Worm (Caenorhabditis elegans) whole organism, young adult: ENCODE data around the gene scc-1.

Experiments
- B0261.1 ChIP-seq: sonication (generic microtip); optimal IDR thresholded peaks from 2 replicates; lab custom pipeline; 2016; ENCODE audit warnings: mild to moderate bottlenecking, missing genetic modification characterization, moderate library complexity, missing compliant biosample characterization
- F57A8.1 ChIP-seq: fragments of 200-800 bp; sonication (Bioruptor generic); optimal IDR thresholded peaks from 2 replicates; lab custom pipeline; 2018; ENCODE audit warnings: mild to moderate bottlenecking, missing genetic modification characterization, moderate library complexity, missing compliant biosample characterization
- F57C9.4 ChIP-seq: sonication (generic microtip); optimal IDR thresholded peaks from 2 replicates; lab custom pipeline; 2017; ENCODE audit warnings: mild to moderate bottlenecking, missing genetic modification characterization, missing compliant biosample characterization
- K11D2.4 ChIP-seq: fragments of 200-800 bp; sonication (Bioruptor generic); IDR thresholded peaks from 2 replicates; pipeline ENCODE4 v1.3.6; 2022; ENCODE audit warnings: missing genetic modification reagents, missing genetic modification characterization, missing compliant biosample characterization
- T07F8.4 ChIP-seq: sonication (generic microtip); optimal IDR thresholded peaks from 2 replicates; lab custom pipeline; 2016; ENCODE audit warnings: mild to moderate bottlenecking, missing genetic modification characterization, moderate library complexity, missing compliant biosample characterization
- T26A5.8 ChIP-seq: sonication (generic microtip); optimal IDR thresholded peaks from 2 replicates; lab custom pipeline; 2016; ENCODE audit warnings: missing genetic modification characterization, missing compliant biosample characterization
- Y53F4B.3 ChIP-seq: fragments of 200-800 bp; sonication (Bioruptor generic); IDR thresholded peaks from 2 replicates; pipeline ENCODE4 v1.3.6; 2022; ENCODE audit warnings: missing genetic modification reagents, missing genetic modification characterization, missing compliant biosample characterization
- ama-1 ChIP-seq, 3 experiments: fragments of 150-350 bp in 1 of 3; sonication (generic microtip) in 2 of 3; optimal IDR thresholded peaks; 2 replicates each; lab custom pipeline; 2014 to 2018; ENCODE audit warnings: missing biosample characterization in 2 of 3, missing genetic modification characterization in 2 of 3, missing genetic modification reagents in 2 of 3
- atf-7 ChIP-seq: sonication (generic microtip); optimal IDR thresholded peaks from 2 replicates; lab custom pipeline; 2017; ENCODE audit warnings: mild to moderate bottlenecking, missing genetic modification characterization, missing compliant biosample characterization
- attf-6 ChIP-seq: fragments of 200-800 bp; sonication (Bioruptor generic); IDR thresholded peaks from 2 replicates; pipeline ENCODE4 v1.3.6; 2022; ENCODE audit warnings: missing genetic modification reagents, missing genetic modification characterization, missing compliant biosample characterization
- bed-2 ChIP-seq: fragments of 200-800 bp; sonication (Bioruptor generic); IDR thresholded peaks from 2 replicates; pipeline ENCODE4 v1.3.6; 2022; ENCODE audit warnings: missing genetic modification reagents, missing genetic modification characterization, missing compliant biosample characterization
- cebp-1 ChIP-seq, 2 experiments: fragments of 200-800 bp in 1 of 2; sonication (Bioruptor generic) in 1 of 2; sonication (generic microtip) in 1 of 2; IDR thresholded peaks in 1 of 2; optimal IDR thresholded peaks in 1 of 2; 2 replicates each; pipeline versions ENCODE4 v1.3.6 to Lab custom; 2017 to 2022; ENCODE audit warnings: missing compliant biosample characterization in 2 of 2, missing genetic modification characterization in 2 of 2, mild to moderate bottlenecking in 1 of 2, missing genetic modification reagents in 1 of 2, moderate library complexity in 1 of 2
- ceh-79 ChIP-seq: sonication (generic microtip); optimal IDR thresholded peaks from 2 replicates; lab custom pipeline; 2017; ENCODE audit warnings: mild to moderate bottlenecking, missing genetic modification characterization, missing compliant biosample characterization
- ceh-91 ChIP-seq: fragments of 200-800 bp; sonication (Bioruptor generic); IDR thresholded peaks from 2 replicates; pipeline ENCODE4 v1.3.6; 2022; ENCODE audit warnings: missing genetic modification reagents, missing genetic modification characterization, missing compliant biosample characterization
- die-1 ChIP-seq: sonication (generic microtip); optimal IDR thresholded peaks from 2 replicates; lab custom pipeline; 2016; ENCODE audit warnings: missing genotype, mild to moderate bottlenecking, missing genetic modification characterization, missing compliant biosample characterization
- dox-1 ChIP-seq: fragments of 200-800 bp; sonication (Bioruptor generic); IDR thresholded peaks from 2 replicates; pipeline ENCODE4 v1.3.6; 2022; ENCODE audit warnings: missing genetic modification reagents, missing genetic modification characterization, missing compliant biosample characterization
- hlh-26 ChIP-seq: fragments of 200-800 bp; sonication (Bioruptor generic); conservative IDR thresholded peaks from 2 replicates; pipeline ENCODE4 v1.3.6; 2022; ENCODE audit warnings: missing genetic modification reagents, missing genetic modification characterization, missing compliant biosample characterization
- hsf-1 ChIP-seq: fragments of 200-800 bp; sonication (Bioruptor generic); IDR thresholded peaks from 2 replicates; pipeline ENCODE4 v1.3.6; 2022; ENCODE audit warnings: missing genetic modification reagents, missing genetic modification characterization, missing compliant biosample characterization
- lin-40 ChIP-seq: sonication (generic microtip); optimal IDR thresholded peaks from 2 replicates; lab custom pipeline; 2016; ENCODE audit warnings: missing genetic modification characterization, mild to moderate bottlenecking, missing compliant biosample characterization, missing genotype, missing genetic modification reagents
- lir-1 ChIP-seq: fragments of 200-800 bp; sonication (Bioruptor generic); conservative IDR thresholded peaks from 2 replicates; pipeline ENCODE4 v1.3.6; 2022; ENCODE audit warnings: missing genetic modification reagents, missing genetic modification characterization, missing compliant biosample characterization
- lsl-1 ChIP-seq: fragments of 200-800 bp; sonication (Bioruptor generic); optimal IDR thresholded peaks from 2 replicates; lab custom pipeline; 2018; ENCODE audit warnings: mild to moderate bottlenecking, missing genetic modification characterization, moderate library complexity, missing compliant biosample characterization
- lsy-27 ChIP-seq: sonication (generic microtip); optimal IDR thresholded peaks from 2 replicates; lab custom pipeline; 2017; ENCODE audit warnings: missing genetic modification characterization, mild to moderate bottlenecking, missing compliant biosample characterization, antibody characterized with exemption, missing genotype, borderline replicate concordance; ENCODE audit not compliant: insufficient read depth
- madf-6 ChIP-seq: fragments of 200-800 bp; sonication (Bioruptor generic); IDR thresholded peaks from 2 replicates; pipeline ENCODE4 v1.3.6; 2022; ENCODE audit warnings: missing genetic modification reagents, missing genetic modification characterization, missing compliant biosample characterization
- madf-8 ChIP-seq: fragments of 200-800 bp; sonication (Bioruptor generic); conservative IDR thresholded peaks from 2 replicates; pipeline ENCODE4 v1.3.6; 2022; ENCODE audit warnings: missing genetic modification reagents, missing genetic modification characterization, missing compliant biosample characterization
- mes-4 ChIP-seq: sonication (generic microtip); optimal IDR thresholded peaks from 2 replicates; lab custom pipeline; 2016; ENCODE audit warnings: missing genotype, missing genetic modification characterization, missing compliant biosample characterization
- nfya-2 ChIP-seq: fragments of 200-800 bp; sonication (Bioruptor generic); IDR thresholded peaks from 2 replicates; pipeline ENCODE4 v1.3.6; 2022; ENCODE audit warnings: missing genetic modification reagents, missing genetic modification characterization, missing compliant biosample characterization
- nfyb-1 ChIP-seq: fragments of 200-800 bp; sonication (Bioruptor generic); IDR thresholded peaks from 2 replicates; pipeline ENCODE4 v1.3.6; 2022; ENCODE audit warnings: missing genetic modification reagents, missing genetic modification characterization, missing compliant biosample characterization
- nhr-179 ChIP-seq: sonication (generic microtip); optimal IDR thresholded peaks from 2 replicates; lab custom pipeline; 2016; ENCODE audit warnings: mild to moderate bottlenecking, missing genetic modification characterization, missing compliant biosample characterization
- nhr-90 ChIP-seq: sonication (generic microtip); optimal IDR thresholded peaks from 2 replicates; lab custom pipeline; 2016; ENCODE audit warnings: missing genotype, mild to moderate bottlenecking, missing genetic modification characterization, missing compliant biosample characterization
- rpc-1 ChIP-seq, 2 experiments: fragments of 150-350 bp in 1 of 2; sonication (generic microtip) in 1 of 2; optimal IDR thresholded peaks; 2 replicates each; lab custom pipeline; 2014 to 2018; ENCODE audit warnings: missing biosample characterization in 1 of 2, missing genetic modification characterization in 1 of 2, missing genetic modification reagents in 1 of 2, missing genotype in 1 of 2
- sdz-38 ChIP-seq: sonication (generic microtip); optimal IDR thresholded peaks from 2 replicates; lab custom pipeline; 2016; ENCODE audit warnings: missing genotype, missing genetic modification characterization, missing compliant biosample characterization
- sea-2 ChIP-seq: fragments of 200-800 bp; sonication (Bioruptor generic); IDR thresholded peaks from 2 replicates; pipeline ENCODE4 v1.3.6; 2022; ENCODE audit warnings: missing genetic modification characterization, missing compliant biosample characterization
- snpc-3.4 ChIP-seq: sonication (generic microtip); optimal IDR thresholded peaks from 2 replicates; lab custom pipeline; 2017; ENCODE audit warnings: missing genetic modification characterization, mild to moderate bottlenecking, missing compliant biosample characterization, antibody characterized with exemption, moderate library complexity, missing genotype, missing genetic modification reagents
- sptf-2 ChIP-seq: fragments of 200-800 bp; sonication (Bioruptor generic); optimal IDR thresholded peaks from 2 replicates; lab custom pipeline; 2018; ENCODE audit warnings: mild to moderate bottlenecking, missing genetic modification characterization, missing compliant biosample characterization
- tlf-1 ChIP-seq: fragments of 200-800 bp; sonication (Bioruptor generic); optimal IDR thresholded peaks from 2 replicates; lab custom pipeline; 2018; ENCODE audit warnings: mild to moderate bottlenecking, missing genetic modification characterization, missing compliant biosample characterization
- ztf-18 ChIP-seq: sonication (generic microtip); optimal IDR thresholded peaks from 2 replicates; lab custom pipeline; 2016; ENCODE audit warnings: missing genotype, mild to moderate bottlenecking, missing genetic modification characterization, missing compliant biosample characterization
- ztf-22 ChIP-seq: fragments of 200-800 bp; sonication (Bioruptor generic); optimal IDR thresholded peaks from 2 replicates; lab custom pipeline; 2018; ENCODE audit warnings: mild to moderate bottlenecking, missing genetic modification characterization, moderate library complexity, missing compliant biosample characterization

Gene scc-1

ce11 chrII:4681391-4681790, 17.1 kb upstream of the scc-1 start, which contains the start of gene T05A7.7:
T05A7.7 (minus strand) TSS chrII:4681491.
- TF ChIP-seq ceh-91 (GFP tag; lab: Robert Waterston, UW) (no peak), madf-8 (GFP tag; lab: Robert Waterston, UW) (no peak), T26A5.8 (no peak), nhr-179 (no peak), ztf-22 (no peak), nhr-90 (tag; lab: Kevin White, UChicago) (no peak), nfyb-1 (GFP tag; lab: Robert Waterston, UW) (no peak), die-1 (tag; lab: Kevin White, UChicago) (no peak), madf-6 (GFP tag; lab: Robert Waterston, UW) (no peak), lin-40 (tag; lab: Kevin White, UChicago) (no peak), Y53F4B.3 (no peak), T07F8.4 (no peak), bed-2 (GFP tag; lab: Robert Waterston, UW) (no peak), sdz-38 (tag; lab: Kevin White, UChicago) (no peak), sea-2 (GFP tag; lab: Robert Waterston, UW) (no peak), hsf-1 (GFP tag; lab: Robert Waterston, UW) (no peak), ztf-18 (no peak), ceh-79 (no peak), K11D2.4 (GFP tag; lab: Robert Waterston, UW) (no peak), hlh-26 (GFP tag; lab: Robert Waterston, UW) (no peak)

DNA sequence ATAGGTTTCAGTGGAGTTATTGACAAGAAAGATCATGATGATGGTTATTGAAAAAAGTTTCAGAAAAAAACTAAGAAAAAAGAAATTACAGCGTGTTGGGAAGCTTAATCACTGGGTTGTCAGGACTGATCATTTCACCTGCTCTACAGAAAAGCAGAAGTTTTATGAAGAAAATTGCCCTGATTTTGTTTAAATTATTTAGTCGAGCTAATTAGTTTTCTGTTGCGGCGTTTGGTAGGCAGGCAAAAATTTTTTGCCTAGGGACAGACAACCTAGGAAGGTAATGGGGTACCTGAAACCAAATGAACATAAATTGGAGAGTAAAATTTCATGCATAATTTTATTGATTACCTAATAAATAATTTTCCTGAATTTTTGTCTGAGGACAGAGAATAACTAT, 14.8 kb upstream of the scc-1 start, which contains the start of gene sre-40:
TSS of gene sre-40 (minus strand) at position 101 of the 400 bp plus-strand sequence.
- no peak for TF ChIP-seq mes-4 (tag; lab: Kevin White, UChicago)
- TF ChIP-seq F57A8.1 (GFP tag; lab: Kevin White, UChicago) = no peak
- TF ChIP-seq sptf-2 (GFP tag; lab: Kevin White, UChicago) = no peak
- TF ChIP-seq B0261.1 (tag; lab: Kevin White, UChicago) = no peak
- TF ChIP-seq attf-6 (GFP tag; lab: Robert Waterston, UW) = no peak
- no peak for TF ChIP-seq dox-1 (GFP tag; lab: Robert Waterston, UW)
- no peak for TF ChIP-seq tlf-1 (GFP tag; lab: Kevin White, UChicago)
- no peak for TF ChIP-seq nfya-2
- TF ChIP-seq snpc-3.4 (tag; lab: Kevin White, UChicago) = no peak
- TF ChIP-seq cebp-1 (GFP tag; IDR thresholded peaks at IDR 0.05; lab: Robert Waterston, UW) = no peak
- TF ChIP-seq cebp-1 (tag; optimal IDR thresholded peaks at IDR 0.05; lab: Kevin White, UChicago) = no peak
- no peak for TF ChIP-seq lsl-1 (GFP tag; lab: Kevin White, UChicago)
- no peak for TF ChIP-seq ama-1 (optimal IDR thresholded peaks at IDR 0.05; lab: Kevin White, UChicago)
- TF ChIP-seq ama-1 (GFP tag; optimal IDR thresholded peaks at IDR 0.05; lab: Kevin White, UChicago) = no peak
- no peak for TF ChIP-seq atf-7 (tag; lab: Kevin White, UChicago)
- no peak for TF ChIP-seq madf-8 (GFP tag; lab: Robert Waterston, UW)
- TF ChIP-seq lsy-27 (tag; lab: Kevin White, UChicago) = no peak
- TF ChIP-seq lir-1 (GFP tag; lab: Robert Waterston, UW) = no peak
- TF ChIP-seq ztf-22 = no peak
- no peak for TF ChIP-seq T07F8.4

- TF ChIP-seq hsf-1 (GFP tag; lab: Robert Waterston, UW) (peak; percentile 93), F57C9.4 (tag; lab: Kevin White, UChicago) (no peak), rpc-1 (optimal IDR thresholded peaks at IDR 0.05; lab: Kevin White, UChicago) (peak; percentile 6), rpc-1 (tag; optimal IDR thresholded peaks at IDR 0.05; lab: Kevin White, UChicago) (no peak)
- TF ChIP-seq, all 124 proteins: peak for 2
Measured at ce11 chrII:4684852-4685251, 13.7 kb upstream of the scc-1 start.
